Fruit fly (Drosophila melanogaster) whole organism, embryonic: ENCODE measurements around the gene pHCl-1.

Source experiments
- Atf3 ChIP-seq: fragments of 200-800 bp; sonication (Bioruptor generic); optimal IDR thresholded peaks from 3 replicates; lab custom pipeline; 2016; ENCODE audit warnings: missing biosample characterization, missing genetic modification characterization
- B-H1 ChIP-seq: fragments of 200-800 bp; sonication (Bioruptor generic); IDR thresholded peaks from 3 replicates; pipeline ENCODE4 v1.3.6; 2022; ENCODE audit warnings: missing biosample characterization, missing genetic modification characterization
- CG10147 ChIP-seq: fragments of 200-800 bp; sonication (Bioruptor generic); optimal IDR thresholded peaks from 2 replicates; lab custom pipeline; 2019; ENCODE audit warnings: missing biosample characterization, mild to moderate bottlenecking, missing genetic modification characterization, moderate library complexity
- CG1024 ChIP-seq: fragments of 200-800 bp; sonication (Bioruptor generic); IDR thresholded peaks from 2 replicates; pipeline ENCODE4 v1.3.6; 2022; ENCODE audit warnings: missing biosample characterization, missing genetic modification characterization
- CG11093 ChIP-seq: fragments of 200-800 bp; sonication (Bioruptor generic); IDR thresholded peaks from 3 replicates; pipeline ENCODE4 v1.3.6; 2022; ENCODE audit warnings: missing biosample characterization, missing genetic modification characterization
- CG12942 ChIP-seq: fragments of 200-800 bp; sonication (Bioruptor generic); optimal IDR thresholded peaks from 3 replicates; lab custom pipeline; 2016; ENCODE audit warnings: missing biosample characterization, missing genetic modification characterization
- CG13775 ChIP-seq: fragments of 200-800 bp; sonication (Bioruptor generic); optimal IDR thresholded peaks from 3 replicates; lab custom pipeline; 2017; ENCODE audit warnings: missing biosample characterization, mild to moderate bottlenecking, missing genetic modification characterization
- CG14441 ChIP-seq: fragments of 200-800 bp; sonication (Bioruptor generic); IDR thresholded peaks from 2 replicates; pipeline ENCODE4 v1.3.6; 2022; ENCODE audit warnings: missing biosample characterization, missing genetic modification characterization
- CG15514 ChIP-seq: fragments of 200-800 bp; sonication (Bioruptor generic); optimal IDR thresholded peaks from 3 replicates; lab custom pipeline; 2017; ENCODE audit warnings: missing biosample characterization, missing genetic modification characterization, mild to moderate bottlenecking, moderate library complexity, missing genetic modification reagents
- CG1602 ChIP-seq: fragments of 200-800 bp; sonication (Bioruptor generic); optimal IDR thresholded peaks from 3 replicates; lab custom pipeline; 2016; ENCODE audit warnings: missing biosample characterization, missing genetic modification characterization
- CG2199 ChIP-seq: fragments of 200-800 bp; sonication (Bioruptor generic); IDR thresholded peaks from 3 replicates; pipeline ENCODE4 v1.3.6; 2022; ENCODE audit warnings: missing biosample characterization, missing genetic modification characterization
- CG2889 ChIP-seq: fragments of 200-800 bp; sonication (Bioruptor generic); IDR thresholded peaks from 3 replicates; pipeline ENCODE4 v1.3.6; 2022; ENCODE audit warnings: missing biosample characterization, missing genetic modification characterization
- CG31388 ChIP-seq: fragments of 200-800 bp; sonication (Bioruptor generic); optimal IDR thresholded peaks from 2 replicates; lab custom pipeline; 2016; ENCODE audit warnings: missing biosample characterization, missing genetic modification characterization
- CG3163 ChIP-seq: fragments of 200-800 bp; sonication (Bioruptor generic); optimal IDR thresholded peaks from 3 replicates; lab custom pipeline; 2016; ENCODE audit warnings: missing biosample characterization, missing genetic modification characterization
- CG32772 ChIP-seq: fragments of 200-800 bp; sonication (Bioruptor generic); IDR thresholded peaks from 2 replicates; pipeline ENCODE4 v1.3.6; 2022; ENCODE audit warnings: missing biosample characterization, missing genetic modification characterization
- CG34422 ChIP-seq: fragments of 200-800 bp; sonication (Bioruptor generic); IDR thresholded peaks from 3 replicates; pipeline ENCODE4 v1.3.6; 2022; ENCODE audit warnings: missing biosample characterization, missing genetic modification characterization
- CG4328 ChIP-seq: fragments of 200-800 bp; sonication (Bioruptor generic); optimal IDR thresholded peaks from 3 replicates; lab custom pipeline; 2017; ENCODE audit warnings: missing biosample characterization, missing genetic modification reagents, missing genetic modification characterization
- CG7745 ChIP-seq: fragments of 200-800 bp; sonication (Bioruptor generic); optimal IDR thresholded peaks from 2 replicates; lab custom pipeline; 2018; ENCODE audit warnings: missing biosample characterization, mild to moderate bottlenecking, missing genetic modification characterization, moderate library complexity
- Dek ChIP-seq: fragments of 200-800 bp; sonication (Bioruptor generic); optimal IDR thresholded peaks from 3 replicates; lab custom pipeline; 2019; ENCODE audit warnings: missing biosample characterization, mild to moderate bottlenecking, missing genetic modification characterization, moderate library complexity
- Gsc ChIP-seq: fragments of 200-800 bp; sonication (Bioruptor generic); IDR thresholded peaks from 2 replicates; pipeline ENCODE4 v1.3.6; 2022; ENCODE audit warnings: missing biosample characterization, missing genetic modification characterization
- HmgZ ChIP-seq: fragments of 200-800 bp; sonication (Bioruptor generic); optimal IDR thresholded peaks from 2 replicates; lab custom pipeline; 2018; ENCODE audit warnings: missing biosample characterization, mild to moderate bottlenecking, missing genetic modification characterization
- Hmx ChIP-seq: fragments of 200-800 bp; sonication (Bioruptor generic); optimal IDR thresholded peaks from 2 replicates; lab custom pipeline; 2016; ENCODE audit warnings: missing biosample characterization, missing genetic modification characterization
- MESR4 ChIP-seq: fragments of 200-800 bp; sonication (Bioruptor generic); optimal IDR thresholded peaks from 2 replicates; lab custom pipeline; 2018; ENCODE audit warnings: missing biosample characterization, mild to moderate bottlenecking, missing genetic modification characterization, moderate library complexity
- Myb ChIP-seq: fragments of 200-800 bp; sonication (Bioruptor generic); optimal IDR thresholded peaks from 2 replicates; lab custom pipeline; 2016; ENCODE audit warnings: missing biosample characterization, missing genetic modification characterization
- Nf-YB ChIP-seq: fragments of 200-800 bp; sonication (Bioruptor generic); optimal IDR thresholded peaks from 3 replicates; lab custom pipeline; 2019; ENCODE audit warnings: missing biosample characterization, mild to moderate bottlenecking, missing genetic modification characterization, moderate library complexity
- Nf-YC ChIP-seq: fragments of 200-800 bp; optimal IDR thresholded peaks from 3 replicates; lab custom pipeline; 2019; ENCODE audit warnings: missing biosample characterization, mild to moderate bottlenecking, missing genetic modification characterization, moderate library complexity
- Oli ChIP-seq: fragments of 200-800 bp; sonication (Bioruptor generic); optimal IDR thresholded peaks from 2 replicates; lab custom pipeline; 2018; ENCODE audit warnings: missing biosample characterization, mild to moderate bottlenecking, missing genetic modification characterization, moderate library complexity
- Sin3A ChIP-seq: fragments of >200 bp; optimal IDR thresholded peaks from 2 replicates; lab custom pipeline; 2018
- Sox100B ChIP-seq: fragments of 200-800 bp; sonication (Bioruptor generic); optimal IDR thresholded peaks from 3 replicates; lab custom pipeline; 2018; ENCODE audit warnings: missing biosample characterization, mild to moderate bottlenecking, missing genetic modification characterization
- cas ChIP-seq: fragments of 200-800 bp; sonication (Bioruptor generic); IDR thresholded peaks from 2 replicates; pipeline ENCODE4 v1.3.6; 2022; ENCODE audit warnings: missing biosample characterization, missing genetic modification characterization
- cg ChIP-seq: fragments of 200-800 bp; sonication (Bioruptor generic); optimal IDR thresholded peaks from 3 replicates; lab custom pipeline; 2019; ENCODE audit warnings: missing biosample characterization, mild to moderate bottlenecking, missing genetic modification characterization, moderate library complexity
- gsb-n ChIP-seq: fragments of 200-800 bp; sonication (Bioruptor generic); optimal IDR thresholded peaks from 3 replicates; lab custom pipeline; 2018; ENCODE audit warnings: missing biosample characterization, mild to moderate bottlenecking, missing genetic modification characterization
- her ChIP-seq: fragments of 200-800 bp; sonication (Bioruptor generic); optimal IDR thresholded peaks from 2 replicates; lab custom pipeline; 2016; ENCODE audit warnings: missing biosample characterization, missing genetic modification characterization
- kni ChIP-seq: fragments of 200-800 bp; sonication (Bioruptor generic); optimal IDR thresholded peaks from 3 replicates; lab custom pipeline; 2017; ENCODE audit warnings: mild to moderate bottlenecking, missing biosample characterization, missing genetic modification reagents, missing genetic modification characterization
- lola ChIP-seq, 3 experiments: fragments of >200 bp in 2 of 3; fragments of 200-800 bp in 1 of 3; sonication (Bioruptor generic) in 1 of 3; optimal IDR thresholded peaks; 2 replicates each; lab custom pipeline; 2017 to 2019; ENCODE audit warnings: missing biosample characterization in 3 of 3, missing genetic modification characterization in 3 of 3, mild to moderate bottlenecking in 1 of 3, moderate library complexity in 1 of 3
- luna ChIP-seq: fragments of 200-800 bp; sonication (Bioruptor generic); optimal IDR thresholded peaks from 2 replicates; lab custom pipeline; 2016; ENCODE audit warnings: missing biosample characterization, missing genetic modification characterization
- pzg ChIP-seq: fragments of 200-800 bp; sonication (Bioruptor generic); optimal IDR thresholded peaks from 3 replicates; lab custom pipeline; 2018; ENCODE audit warnings: missing biosample characterization, mild to moderate bottlenecking, missing genetic modification characterization, moderate library complexity
- shn ChIP-seq: fragments of 200-800 bp; sonication (Bioruptor generic); optimal IDR thresholded peaks from 3 replicates; lab custom pipeline; 2016; ENCODE audit warnings: missing biosample characterization, missing genetic modification characterization
- slp2 ChIP-seq: fragments of 200-800 bp; sonication (Bioruptor generic); optimal IDR thresholded peaks from 2 replicates; lab custom pipeline; 2016; ENCODE audit warnings: missing biosample characterization, missing genetic modification characterization
- sr ChIP-seq: fragments of 200-800 bp; sonication (Bioruptor generic); IDR thresholded peaks from 3 replicates; pipeline ENCODE4 v1.3.6; 2022; ENCODE audit warnings: missing biosample characterization, missing genetic modification characterization
- tna ChIP-seq: fragments of 200-800 bp; sonication (Bioruptor generic); IDR thresholded peaks from 2 replicates; pipeline ENCODE4 v1.3.6; 2022; ENCODE audit warnings: missing biosample characterization, missing genetic modification characterization; ENCODE audit not compliant: partially characterized antibody
- ttk ChIP-seq: fragments of 200-800 bp; sonication (Bioruptor generic); IDR thresholded peaks from 2 replicates; pipeline ENCODE4 v2.1.2; 2022; ENCODE audit warnings: missing biosample characterization, missing genetic modification characterization
- twi ChIP-seq: fragments of 200-800 bp; optimal IDR thresholded peaks from 2 replicates; lab custom pipeline; 2019; ENCODE audit warnings: missing biosample characterization, mild to moderate bottlenecking, missing genetic modification characterization, moderate library complexity

The pHCl-1 gene

dm6 chr3L:15924811-15925437 is 26.1 kb upstream of the pHCl-1 start, which contains the start of gene sff (continued):
- peak; percentile 85 for TF ChIP-seq CG1602 (GFP tag; lab: Kevin White, UChicago)
- peak; percentile 83 for TF ChIP-seq CG10147
- TF ChIP-seq Atf3 (GFP tag; lab: Kevin White, UChicago): peak; percentile 67
- peak; percentile 68; the same call in 2 of the 3 replicates for TF ChIP-seq CG2889 (GFP tag; lab: Robert Waterston, UW)
- TF ChIP-seq Dek (tag; lab: Kevin White, UChicago): peak; percentile 61
- TF ChIP-seq CG12942 (GFP tag; lab: Kevin White, UChicago): peak; percentile 84
- peak; percentile 92 for TF ChIP-seq CG34422 (GFP tag; lab: Robert Waterston, UW)
- TF ChIP-seq CG7745 (tag; lab: Kevin White, UChicago): no peak
- TF ChIP-seq Sox100B (GFP tag; lab: Kevin White, UChicago): peak; percentile 87
- TF ChIP-seq Sin3A (lab: Kevin White, UChicago): no peak
- TF ChIP-seq MESR4 (GFP tag; lab: Kevin White, UChicago): peak; percentile 34
- TF ChIP-seq kni: peak; percentile 52
- TF ChIP-seq B-H1 (GFP tag; lab: Robert Waterston, UW): peak; percentile 79
- TF ChIP-seq CG31388 (GFP tag; lab: Kevin White, UChicago): peak; percentile 72
- TF ChIP-seq CG32772 (GFP tag; lab: Robert Waterston, UW): peak; percentile 90
- TF ChIP-seq cas (GFP tag; lab: Robert Waterston, UW): peak; percentile 54; the same call in 1 of the 2 replicates
- TF ChIP-seq CG2199 (GFP tag; lab: Robert Waterston, UW): peak; percentile 72; the same call in 2 of the 3 replicates
- TF ChIP-seq CG4328 (GFP tag; lab: Kevin White, UChicago): peak; percentile 86
- TF ChIP-seq luna: peak; percentile 19
- TF ChIP-seq sr: peak; percentile 67; the same call in 1 of the 3 replicates
- peak in 1 of 3 experiments; percentile 92 for TF ChIP-seq lola (GFP tag; optimal IDR thresholded peaks at IDR 0.05; lab: Kevin White, UChicago)
- TF ChIP-seq CG1024 (GFP tag; lab: Robert Waterston, UW): peak; percentile 82
- TF ChIP-seq CG3163 (GFP tag; lab: Kevin White, UChicago): peak; percentile 47
- peak; percentile 92 for TF ChIP-seq CG13775 (GFP tag; lab: Kevin White, UChicago)
- TF ChIP-seq HmgZ: peak; percentile 87
- peak; percentile 80 for TF ChIP-seq Nf-YC
- TF ChIP-seq Gsc (GFP tag; lab: Robert Waterston, UW): peak; percentile 79
- TF ChIP-seq CG14441: peak; percentile 88
- peak; percentile 66 for TF ChIP-seq Nf-YB (GFP tag; lab: Kevin White, UChicago)
- TF ChIP-seq cg (GFP tag; lab: Kevin White, UChicago): no peak
- peak; percentile 63 for TF ChIP-seq shn (GFP tag; lab: Kevin White, UChicago)
- peak; percentile 89 for TF ChIP-seq Oli (tag; lab: Kevin White, UChicago)
- peak; percentile 36 for TF ChIP-seq pzg (GFP tag; lab: Kevin White, UChicago)
- peak; percentile 83 for TF ChIP-seq twi (tag; lab: Kevin White, UChicago)
- TF ChIP-seq gsb-n (tag; lab: Kevin White, UChicago): peak; percentile 73
- TF ChIP-seq Myb: peak; percentile 17
- TF ChIP-seq tna (GFP tag; lab: Robert Waterston, UW): no peak
- peak; percentile 88 for TF ChIP-seq ttk (GFP tag; lab: Robert Waterston, UW)
- peak; percentile 56 for TF ChIP-seq her (GFP tag; lab: Kevin White, UChicago)
- peak; percentile 63 for TF ChIP-seq slp2 (GFP tag; lab: Kevin White, UChicago)
- TF ChIP-seq Hmx (GFP tag; lab: Kevin White, UChicago): no peak
- peak; percentile 75 for TF ChIP-seq CG15514
- TF ChIP-seq CG11093 (GFP tag; lab: Robert Waterston, UW): peak; percentile 90
